Fruit fly (Drosophila melanogaster) whole organism, embryonic: Measurements from ENCODE around the gene Tfb4.

Experiments used
- Adf1 ChIP-seq: fragments of 200-800 bp; sonication (Bioruptor generic); IDR thresholded peaks from 2 replicates; pipeline ENCODE4 v1.3.6; 2022; ENCODE audit warnings: missing biosample characterization, missing genetic modification characterization
- Blimp-1 ChIP-seq: fragments of 200-800 bp; sonication (Bioruptor generic); optimal IDR thresholded peaks from 3 replicates; lab custom pipeline; 2018; ENCODE audit warnings: missing biosample characterization, missing genetic modification characterization, mild to moderate bottlenecking, moderate library complexity, missing genetic modification reagents
- CG10366 ChIP-seq: fragments of 200-800 bp; sonication (Bioruptor generic); IDR thresholded peaks from 2 replicates; pipeline ENCODE4 v1.3.6; 2022; ENCODE audit warnings: missing biosample characterization, missing genetic modification characterization
- CG12299 ChIP-seq: fragments of 200-800 bp; sonication (Bioruptor generic); optimal IDR thresholded peaks from 2 replicates; lab custom pipeline; 2018; ENCODE audit warnings: missing biosample characterization, mild to moderate bottlenecking, missing genetic modification characterization
- CG13894 ChIP-seq: fragments of 200-800 bp; sonication (Bioruptor generic); optimal IDR thresholded peaks from 3 replicates; lab custom pipeline; 2018; ENCODE audit warnings: missing biosample characterization, mild to moderate bottlenecking, missing genetic modification characterization, moderate library complexity
- CG1603 ChIP-seq: fragments of 200-800 bp; sonication (Bioruptor generic); optimal IDR thresholded peaks from 2 replicates; lab custom pipeline; 2019; ENCODE audit warnings: missing biosample characterization, mild to moderate bottlenecking, missing genetic modification characterization, moderate library complexity
- CG42726 ChIP-seq: fragments of 200-800 bp; sonication (Bioruptor generic); IDR thresholded peaks from 2 replicates; pipeline ENCODE4 v1.3.6; 2022; ENCODE audit warnings: missing biosample characterization, missing genetic modification characterization; ENCODE audit not compliant: partially characterized antibody
- CG4328 ChIP-seq: fragments of 200-800 bp; sonication (Bioruptor generic); optimal IDR thresholded peaks from 3 replicates; lab custom pipeline; 2017; ENCODE audit warnings: missing biosample characterization, missing genetic modification reagents, missing genetic modification characterization
- CG6689 ChIP-seq: fragments of 200-800 bp; sonication (Bioruptor generic); IDR thresholded peaks from 2 replicates; pipeline ENCODE4 v1.3.6; 2022; ENCODE audit warnings: missing biosample characterization, missing genetic modification characterization
- CG6813 ChIP-seq: fragments of 200-800 bp; sonication (Bioruptor generic); optimal IDR thresholded peaks from 2 replicates; lab custom pipeline; 2017; ENCODE audit warnings: missing biosample characterization, missing genetic modification characterization, mild to moderate bottlenecking, moderate library complexity, missing genetic modification reagents
- CG7745 ChIP-seq: fragments of 200-800 bp; sonication (Bioruptor generic); optimal IDR thresholded peaks from 2 replicates; lab custom pipeline; 2018; ENCODE audit warnings: missing biosample characterization, mild to moderate bottlenecking, missing genetic modification characterization, moderate library complexity
- CG8089 ChIP-seq: fragments of 200-800 bp; sonication (Bioruptor generic); optimal IDR thresholded peaks from 3 replicates; lab custom pipeline; 2016; ENCODE audit warnings: missing biosample characterization, missing genetic modification characterization
- D ChIP-seq, 2 experiments: fragments of 200-800 bp in 1 of 2; fragments of >200 bp in 1 of 2; sonication (Bioruptor generic) in 1 of 2; optimal IDR thresholded peaks; 2 replicates in 1 of 2; 3 replicates in 1 of 2; lab custom pipeline; 2017; ENCODE audit warnings: mild to moderate bottlenecking in 1 of 2, missing biosample characterization in 1 of 2, missing genetic modification characterization in 1 of 2, missing genetic modification reagents in 1 of 2
- Fer1 ChIP-seq: fragments of 200-800 bp; sonication (Bioruptor generic); optimal IDR thresholded peaks from 2 replicates; lab custom pipeline; 2017; ENCODE audit warnings: missing biosample characterization, mild to moderate bottlenecking, missing genetic modification characterization
- HLH4C ChIP-seq: fragments of 200-800 bp; sonication (Bioruptor generic); IDR thresholded peaks from 3 replicates; pipeline ENCODE4 v1.3.6; 2022; ENCODE audit warnings: missing biosample characterization, missing genetic modification characterization; ENCODE audit not compliant: partially characterized antibody
- Kr ChIP-seq: fragments of 200-800 bp; sonication (Bioruptor generic); optimal IDR thresholded peaks from 2 replicates; lab custom pipeline; 2017; ENCODE audit warnings: missing biosample characterization, mild to moderate bottlenecking, missing genetic modification characterization
- MBD-R2 ChIP-seq: fragments of 200-800 bp; sonication (Bioruptor generic); IDR thresholded peaks from 2 replicates; pipeline ENCODE4 v1.3.6; 2022; ENCODE audit warnings: missing biosample characterization, missing genetic modification characterization
- MESR4 ChIP-seq: fragments of 200-800 bp; sonication (Bioruptor generic); optimal IDR thresholded peaks from 2 replicates; lab custom pipeline; 2018; ENCODE audit warnings: missing biosample characterization, mild to moderate bottlenecking, missing genetic modification characterization, moderate library complexity
- Mrtf ChIP-seq: fragments of 200-800 bp; sonication (Bioruptor generic); IDR thresholded peaks from 3 replicates; pipeline ENCODE4 v1.3.6; 2022; ENCODE audit warnings: missing biosample characterization, missing genetic modification characterization
- NC2α ChIP-seq: fragments of 200-800 bp; sonication (Bioruptor generic); optimal IDR thresholded peaks from 2 replicates; lab custom pipeline; 2016; ENCODE audit warnings: missing biosample characterization, missing genetic modification characterization
- NC2β ChIP-seq: fragments of 200-800 bp; sonication (Bioruptor generic); optimal IDR thresholded peaks from 2 replicates; lab custom pipeline; 2016; ENCODE audit warnings: missing biosample characterization, missing genetic modification characterization
- Nf-YC ChIP-seq: fragments of 200-800 bp; optimal IDR thresholded peaks from 3 replicates; lab custom pipeline; 2019; ENCODE audit warnings: missing biosample characterization, mild to moderate bottlenecking, missing genetic modification characterization, moderate library complexity
- Trl ChIP-seq, 3 experiments: fragments of >200 bp in 2 of 3; fragments of 200-800 bp in 1 of 3; sonication (Bioruptor generic) in 1 of 3; optimal IDR thresholded peaks; 2 replicates in 1 of 3; 3 replicates in 2 of 3; lab custom pipeline; 2016 to 2017; ENCODE audit warnings: missing biosample characterization in 1 of 3, missing genetic modification characterization in 1 of 3
- amos ChIP-seq: fragments of 200-800 bp; sonication (Bioruptor generic); IDR thresholded peaks from 2 replicates; pipeline ENCODE4 v1.3.6; 2022; ENCODE audit warnings: missing biosample characterization, missing genetic modification characterization; ENCODE audit not compliant: partially characterized antibody
- az2 ChIP-seq: fragments of 200-800 bp; sonication (Bioruptor generic); optimal IDR thresholded peaks from 3 replicates; lab custom pipeline; 2016; ENCODE audit warnings: missing biosample characterization, missing genetic modification characterization
- cad ChIP-seq: fragments of >200 bp; optimal IDR thresholded peaks from 2 replicates; lab custom pipeline; 2017; ENCODE audit warnings: missing biosample characterization, missing genetic modification characterization
- cas ChIP-seq: fragments of 200-800 bp; sonication (Bioruptor generic); IDR thresholded peaks from 2 replicates; pipeline ENCODE4 v1.3.6; 2022; ENCODE audit warnings: missing biosample characterization, missing genetic modification characterization
- chif ChIP-seq, 2 experiments: fragments of 200-800 bp; sonication (Bioruptor generic); optimal IDR thresholded peaks; 3 replicates each; lab custom pipeline; 2016; ENCODE audit warnings: missing biosample characterization in 2 of 2, missing genetic modification characterization in 2 of 2
- dimm ChIP-seq: fragments of 200-800 bp; sonication (Bioruptor generic); IDR thresholded peaks from 2 replicates; pipeline ENCODE4 v1.3.6; 2022; ENCODE audit warnings: missing biosample characterization, missing genetic modification characterization
- disco-r ChIP-seq: fragments of 200-800 bp; sonication (Bioruptor generic); optimal IDR thresholded peaks from 2 replicates; lab custom pipeline; 2016; ENCODE audit warnings: missing biosample characterization, missing genetic modification characterization
- dmrt11E ChIP-seq: fragments of 200-800 bp; sonication (Bioruptor generic); optimal IDR thresholded peaks from 3 replicates; lab custom pipeline; 2018; ENCODE audit warnings: missing biosample characterization, mild to moderate bottlenecking, missing genetic modification characterization, moderate library complexity
- dmrt99B ChIP-seq: fragments of 200-800 bp; sonication (Bioruptor generic); optimal IDR thresholded peaks from 2 replicates; lab custom pipeline; 2018; ENCODE audit warnings: missing biosample characterization, mild to moderate bottlenecking, missing genetic modification characterization, moderate library complexity
- eve ChIP-seq, 2 experiments: fragments of >200 bp; optimal IDR thresholded peaks; 2 replicates each; lab custom pipeline; 2017; ENCODE audit warnings: missing biosample characterization in 2 of 2, missing genetic modification characterization in 2 of 2
- ewg ChIP-seq: fragments of 200-800 bp; sonication (Bioruptor generic); optimal IDR thresholded peaks from 3 replicates; lab custom pipeline; 2017; ENCODE audit warnings: mild to moderate bottlenecking, missing biosample characterization, missing genetic modification reagents, missing genetic modification characterization
- gcm ChIP-seq: fragments of 200-800 bp; sonication (Bioruptor generic); optimal IDR thresholded peaks from 2 replicates; lab custom pipeline; 2019; ENCODE audit warnings: missing biosample characterization, mild to moderate bottlenecking, missing genetic modification characterization, moderate library complexity
- ind ChIP-seq: fragments of 200-800 bp; sonication (Bioruptor generic); optimal IDR thresholded peaks from 3 replicates; lab custom pipeline; 2016; ENCODE audit warnings: missing biosample characterization, missing genetic modification characterization
- ken ChIP-seq: fragments of 200-800 bp; sonication (Bioruptor generic); IDR thresholded peaks from 3 replicates; pipeline ENCODE4 v1.3.6; 2022; ENCODE audit warnings: missing biosample characterization, missing genetic modification characterization
- lbe ChIP-seq: fragments of 200-800 bp; sonication (Bioruptor generic); optimal IDR thresholded peaks from 2 replicates; lab custom pipeline; 2016; ENCODE audit warnings: missing biosample characterization, mild to moderate bottlenecking, missing genetic modification characterization
- nerfin-2 ChIP-seq: fragments of 200-800 bp; sonication (Bioruptor generic); IDR thresholded peaks from 2 replicates; pipeline ENCODE4 v1.3.6; 2022; ENCODE audit warnings: missing biosample characterization, missing genetic modification characterization; ENCODE audit not compliant: partially characterized antibody
- pfk ChIP-seq: fragments of 200-800 bp; sonication (Bioruptor generic); optimal IDR thresholded peaks from 2 replicates; lab custom pipeline; 2018; ENCODE audit warnings: missing biosample characterization, mild to moderate bottlenecking, missing genetic modification characterization, moderate library complexity
- ranshi ChIP-seq: fragments of 200-800 bp; sonication (Bioruptor generic); IDR thresholded peaks from 2 replicates; pipeline ENCODE4 v1.3.6; 2022; ENCODE audit warnings: missing biosample characterization, missing genetic modification characterization
- sqz ChIP-seq: fragments of 200-800 bp; sonication (Bioruptor generic); optimal IDR thresholded peaks from 3 replicates; lab custom pipeline; 2018; ENCODE audit warnings: missing biosample characterization, mild to moderate bottlenecking, missing genetic modification characterization
- tna ChIP-seq: fragments of 200-800 bp; sonication (Bioruptor generic); IDR thresholded peaks from 2 replicates; pipeline ENCODE4 v1.3.6; 2022; ENCODE audit warnings: missing biosample characterization, missing genetic modification characterization; ENCODE audit not compliant: partially characterized antibody
- trh ChIP-seq: fragments of 200-800 bp; sonication (Bioruptor generic); optimal IDR thresholded peaks from 2 replicates; lab custom pipeline; 2016; ENCODE audit warnings: missing biosample characterization, missing genetic modification characterization
- ttk ChIP-seq: fragments of 200-800 bp; sonication (Bioruptor generic); IDR thresholded peaks from 2 replicates; pipeline ENCODE4 v2.1.2; 2022; ENCODE audit warnings: missing biosample characterization, missing genetic modification characterization
- vfl ChIP-seq: fragments of 200-800 bp; sonication (Bioruptor generic); optimal IDR thresholded peaks from 2 replicates; lab custom pipeline; 2016; ENCODE audit warnings: missing biosample characterization, missing genetic modification characterization
- zen ChIP-seq: fragments of 200-800 bp; sonication (Bioruptor generic); optimal IDR thresholded peaks from 3 replicates; lab custom pipeline; 2018; ENCODE audit warnings: missing biosample characterization, mild to moderate bottlenecking, missing genetic modification characterization, moderate library complexity
- zfh1 ChIP-seq: fragments of 200-800 bp; sonication (Bioruptor generic); IDR thresholded peaks from 3 replicates; pipeline ENCODE4 v1.3.6; 2022; ENCODE audit warnings: missing biosample characterization, missing genetic modification characterization

Gene Tfb4

dm6 chr2L:1108029-1108688, 42.3 kb downstream of the Tfb4 start, which contains the start of the genes PolrMT and CG14339 (continued):
- TF ChIP-seq eve (GFP tag; optimal IDR thresholded peaks at IDR 0.05; lab: Kevin White, UChicago) (no peak), CG6689 (no peak), Trl (optimal IDR thresholded peaks at IDR 0.05; lab: Kevin White, UChicago) (no peak), Trl (GFP tag; optimal IDR thresholded peaks at IDR 0.05; lab: Kevin White, UChicago) (peak; percentile 54), ewg (GFP tag; lab: Kevin White, UChicago) (peak; percentile 57), HLH4C (GFP tag; lab: Robert Waterston, UW) (no peak), Mrtf (no peak), CG10366 (GFP tag; lab: Robert Waterston, UW) (no peak), Kr (GFP tag; lab: Kevin White, UChicago) (no peak), dmrt99B (tag; lab: Kevin White, UChicago) (no peak), tna (GFP tag; lab: Robert Waterston, UW) (0 out of 2 replicates have a peak, but pooled peaks have one; percentile 34), dmrt11E (tag; lab: Kevin White, UChicago) (peak; percentile 20), sqz (GFP tag; lab: Kevin White, UChicago) (no peak), amos (peak; percentile 35; the same call in 1 of the 2 replicates), zen (tag; lab: Kevin White, UChicago) (peak; percentile 26), MBD-R2 (GFP tag; lab: Robert Waterston, UW) (peak; percentile 94), CG12299 (tag; lab: Kevin White, UChicago) (no peak), Nf-YC (tag; lab: Kevin White, UChicago) (no peak), NC2α (GFP tag; lab: Kevin White, UChicago) (no peak), ranshi (GFP tag; lab: Robert Waterston, UW) (no peak), CG8089 (peak; percentile 21), vfl (peak; percentile 34), nerfin-2 (GFP tag; lab: Robert Waterston, UW) (no peak), MESR4 (GFP tag; lab: Kevin White, UChicago) (peak; percentile 72), Fer1 (peak; percentile 48), az2 (peak; percentile 29), Adf1 (peak; percentile 30), Blimp-1 (no peak), CG6813 (GFP tag; lab: Kevin White, UChicago) (no peak), D (optimal IDR thresholded peaks at IDR 0.05; lab: Kevin White, UChicago) (no peak), D (GFP tag; optimal IDR thresholded peaks at IDR 0.05; lab: Kevin White, UChicago) (no peak), disco-r (no peak), NC2β (peak; percentile 65), CG4328 (GFP tag; lab: Kevin White, UChicago) (no peak), gcm (GFP tag; lab: Kevin White, UChicago) (no peak), pfk (GFP tag; lab: Kevin White, UChicago) (no peak), ttk (GFP tag; lab: Robert Waterston, UW) (no peak), zfh1 (GFP tag; lab: Robert Waterston, UW) (0 out of 3 replicates have a peak, but pooled peaks have one; percentile 29), CG42726 (GFP tag; lab: Robert Waterston, UW) (peak; percentile 56; the same call in 1 of the 2 replicates), CG1603 (no peak), dimm (no peak), lbe (GFP tag; lab: Kevin White, UChicago) (no peak), CG7745 (no peak), CG13894 (no peak), chif (GFP tag; optimal IDR thresholded peaks at IDR 0.05; lab: Kevin White, UChicago) (peak; percentile 19 to 42), cad (no peak), ken (0 out of 3 replicates have a peak, but pooled peaks have one; percentile 14), ind (GFP tag; lab: Kevin White, UChicago) (no peak), cas (no peak), trh (GFP tag; lab: Kevin White, UChicago) (no peak)
